Comparison of ENCODE assay signal across 1 fruit fly cellular context in genomic region chr3L:11348971-11349907, dm6.
A peak's percentile ranks its signal among the peaks of the same experiment; 100 is the strongest.
TF ChIP-seq lines count a peak whose summit lies in the region.

No protein-coding gene starts in this region.

TF ChIP-seq in whole organism, embryonic, 481 proteins besides CTCF, POLR2A, EP300 and RAD21 (continued from another document and continues in another):
- peak; percentile 18 for TF ChIP-seq CG8359 (GFP tag; optimal IDR thresholded peaks at IDR 0.05; lab: Kevin White, UChicago; ENCODE audit: borderline replicate concordance)
- TF ChIP-seq fd64A (GFP tag; optimal IDR thresholded peaks at IDR 0.05; lab: Kevin White, UChicago), result no peak
- peak; percentile 67 for TF ChIP-seq Xbp1 (GFP tag; optimal IDR thresholded peaks at IDR 0.05; lab: Kevin White, UChicago)
- no peak for TF ChIP-seq jumu (GFP tag; optimal IDR thresholded peaks at IDR 0.05; lab: Kevin White, UChicago)
- peak; percentile 97 for TF ChIP-seq so (GFP tag; IDR thresholded peaks at IDR 0.05; lab: Robert Waterston, UW)
- no peak for TF ChIP-seq maf-S (GFP tag; optimal IDR thresholded peaks at IDR 0.05; lab: Kevin White, UChicago)
- TF ChIP-seq zen2 (GFP tag; IDR thresholded peaks at IDR 0.05; lab: Robert Waterston, UW; ENCODE audit: partially characterized antibody), result no peak
- TF ChIP-seq CG4617 (GFP tag; optimal IDR thresholded peaks at IDR 0.05; lab: Kevin White, UChicago; ENCODE audit: borderline replicate concordance), result no peak
- peak; percentile 92 for TF ChIP-seq esg (GFP tag; conservative IDR thresholded peaks at IDR 0.05; lab: Robert Waterston, UW)
- TF ChIP-seq cad (GFP tag; optimal IDR thresholded peaks at IDR 0.05; lab: Kevin White, UChicago), result no peak
- TF ChIP-seq lbe (GFP tag; optimal IDR thresholded peaks at IDR 0.05; lab: Kevin White, UChicago), result peak; percentile 51
- no peak for TF ChIP-seq tx (GFP tag; optimal IDR thresholded peaks at IDR 0.05; lab: Kevin White, UChicago)
- peak; percentile 76 for TF ChIP-seq CG15601 (tag; optimal IDR thresholded peaks at IDR 0.05; lab: Kevin White, UChicago)
- no peak for TF ChIP-seq CG17186 (GFP tag; optimal IDR thresholded peaks at IDR 0.05; lab: Kevin White, UChicago)
- TF ChIP-seq CG1603 (tag; optimal IDR thresholded peaks at IDR 0.05; lab: Kevin White, UChicago), result no peak
- TF ChIP-seq CG4730 (GFP tag; IDR thresholded peaks at IDR 0.05; lab: Robert Waterston, UW), result peak; percentile 82
- peak; percentile 87 for TF ChIP-seq CG12104 (GFP tag; optimal IDR thresholded peaks at IDR 0.05; lab: Kevin White, UChicago)
- peak; percentile 80 for TF ChIP-seq zen (tag; optimal IDR thresholded peaks at IDR 0.05; lab: Kevin White, UChicago)
- no peak for TF ChIP-seq luna (GFP tag; optimal IDR thresholded peaks at IDR 0.05; lab: Kevin White, UChicago)
- peak; percentile 83 for TF ChIP-seq Med (GFP tag; lab: Kevin White, UChicago)
- TF ChIP-seq CG7839 (tag; optimal IDR thresholded peaks at IDR 0.05; lab: Kevin White, UChicago), result peak; percentile 90
- TF ChIP-seq Xrp1 (GFP tag; IDR thresholded peaks at IDR 0.05; lab: Robert Waterston, UW), result peak; percentile 89
- TF ChIP-seq CG6765 (GFP tag; optimal IDR thresholded peaks at IDR 0.05; lab: Kevin White, UChicago), result peak; percentile 84
- peak; percentile 96 for TF ChIP-seq PHDP (tag; optimal IDR thresholded peaks at IDR 0.05; lab: Kevin White, UChicago)
- no peak for TF ChIP-seq MESR4 (GFP tag; optimal IDR thresholded peaks at IDR 0.05; lab: Kevin White, UChicago)
- no peak for TF ChIP-seq bab2 (GFP tag; optimal IDR thresholded peaks at IDR 0.05; lab: Kevin White, UChicago)
- TF ChIP-seq CG10274 (GFP tag; optimal IDR thresholded peaks at IDR 0.05; lab: Kevin White, UChicago), result peak; percentile 58
- no peak for TF ChIP-seq Dfd (GFP tag; optimal IDR thresholded peaks at IDR 0.05; lab: Kevin White, UChicago)
- TF ChIP-seq hbn (GFP tag; IDR thresholded peaks at IDR 0.05; lab: Robert Waterston, UW; ENCODE audit: partially characterized antibody), result no peak
- peak; percentile 94 for TF ChIP-seq Oli (tag; optimal IDR thresholded peaks at IDR 0.05; lab: Kevin White, UChicago)
- peak; percentile 92 for TF ChIP-seq bcd (GFP tag; optimal IDR thresholded peaks at IDR 0.05; lab: Kevin White, UChicago)
- peak in 1 of 2 experiments; percentile 64 for TF ChIP-seq Hr78 (GFP tag; optimal IDR thresholded peaks at IDR 0.05; lab: Kevin White, UChicago)
- TF ChIP-seq aop (GFP tag; IDR thresholded peaks at IDR 0.05; lab: Robert Waterston, UW), result no peak
- TF ChIP-seq CG14710 (tag; optimal IDR thresholded peaks at IDR 0.05; lab: Kevin White, UChicago), result peak; percentile 65
- peak; percentile 80 for TF ChIP-seq CG10543 (GFP tag; optimal IDR thresholded peaks at IDR 0.05; lab: Kevin White, UChicago)
- TF ChIP-seq otp (GFP tag; IDR thresholded peaks at IDR 0.05; lab: Robert Waterston, UW), result peak; percentile 85
- peak; percentile 76 for TF ChIP-seq CG4328 (GFP tag; optimal IDR thresholded peaks at IDR 0.05; lab: Kevin White, UChicago)
- TF ChIP-seq CG7963 (GFP tag; IDR thresholded peaks at IDR 0.05; lab: Robert Waterston, UW; ENCODE audit: partially characterized antibody), result no peak
- no peak for TF ChIP-seq CG4854 (GFP tag; optimal IDR thresholded peaks at IDR 0.05; lab: Kevin White, UChicago)
- peak; percentile 96 for TF ChIP-seq CG12659 (GFP tag; optimal IDR thresholded peaks at IDR 0.05; lab: Kevin White, UChicago)
- TF ChIP-seq CG4820 (GFP tag; optimal IDR thresholded peaks at IDR 0.05; lab: Kevin White, UChicago), result peak; percentile 76
- peak; percentile 88 for TF ChIP-seq CG6854 (GFP tag; optimal IDR thresholded peaks at IDR 0.05; lab: Kevin White, UChicago)
- peak in 1 of 2 experiments; percentile 65 for TF ChIP-seq dpn (GFP tag; optimal IDR thresholded peaks at IDR 0.05; lab: Kevin White, UChicago)
- peak; percentile 87 for TF ChIP-seq CG9215 (GFP tag; IDR thresholded peaks at IDR 0.05; lab: Robert Waterston, UW)
- TF ChIP-seq schlank (tag; optimal IDR thresholded peaks at IDR 0.05; lab: Kevin White, UChicago), result no peak
- TF ChIP-seq mam (GFP tag; optimal IDR thresholded peaks at IDR 0.05; lab: Kevin White, UChicago), result no peak
- TF ChIP-seq CG31388 (GFP tag; optimal IDR thresholded peaks at IDR 0.05; lab: Kevin White, UChicago), result no peak
- no peak for TF ChIP-seq HmgD (GFP tag; optimal IDR thresholded peaks at IDR 0.05; lab: Kevin White, UChicago)
- TF ChIP-seq ewg (GFP tag; optimal IDR thresholded peaks at IDR 0.05; lab: Kevin White, UChicago), result peak; percentile 80
- no peak; the same call in 1 of the 2 replicates for TF ChIP-seq Gsc (GFP tag; IDR thresholded peaks at IDR 0.05; lab: Robert Waterston, UW)
- no peak for TF ChIP-seq btn (GFP tag; optimal IDR thresholded peaks at IDR 0.05; lab: Kevin White, UChicago)
- TF ChIP-seq CG17612 (GFP tag; IDR thresholded peaks at IDR 0.05; lab: Robert Waterston, UW), result peak; percentile 74
- TF ChIP-seq chm (GFP tag; IDR thresholded peaks at IDR 0.05; lab: Robert Waterston, UW), result peak; percentile 64
- TF ChIP-seq CG1832 (GFP tag; optimal IDR thresholded peaks at IDR 0.05; lab: Kevin White, UChicago), result no peak
- TF ChIP-seq cas (GFP tag; IDR thresholded peaks at IDR 0.05; lab: Robert Waterston, UW), result peak; percentile 80
- no peak for TF ChIP-seq Atf3 (GFP tag; optimal IDR thresholded peaks at IDR 0.05; lab: Kevin White, UChicago)
- TF ChIP-seq CG33557 (GFP tag; optimal IDR thresholded peaks at IDR 0.05; lab: Kevin White, UChicago), result peak; percentile 52
- no peak for TF ChIP-seq CG3163 (GFP tag; optimal IDR thresholded peaks at IDR 0.05; lab: Kevin White, UChicago)
- no peak for TF ChIP-seq CG14860 (GFP tag; IDR thresholded peaks at IDR 0.05; lab: Robert Waterston, UW; ENCODE audit: partially characterized antibody)
- TF ChIP-seq sug (tag; optimal IDR thresholded peaks at IDR 0.05; lab: Kevin White, UChicago), result peak; percentile 90
- 0 out of 2 replicates have a peak, but pooled peaks have one; percentile 35 for TF ChIP-seq Nf-YA (GFP tag; IDR thresholded peaks at IDR 0.05; lab: Robert Waterston, UW)
- peak; percentile 71 for TF ChIP-seq Taf1 (GFP tag; IDR thresholded peaks at IDR 0.05; lab: Robert Waterston, UW)
- TF ChIP-seq nau (GFP tag; optimal IDR thresholded peaks at IDR 0.05; lab: Kevin White, UChicago), result peak; percentile 43
- TF ChIP-seq NC2β (GFP tag; optimal IDR thresholded peaks at IDR 0.05; lab: Kevin White, UChicago), result no peak
- no peak for TF ChIP-seq pita (GFP tag; optimal IDR thresholded peaks at IDR 0.05; lab: Kevin White, UChicago)
- peak; percentile 39 for TF ChIP-seq CG18764 (GFP tag; optimal IDR thresholded peaks at IDR 0.05; lab: Kevin White, UChicago)
- TF ChIP-seq lmd (GFP tag; IDR thresholded peaks at IDR 0.05; lab: Robert Waterston, UW), result peak; percentile 87
- 0 out of 2 replicates have a peak, but pooled peaks have one; percentile 23 for TF ChIP-seq tna (GFP tag; IDR thresholded peaks at IDR 0.05; lab: Robert Waterston, UW; ENCODE audit: partially characterized antibody)
- no peak for TF ChIP-seq repo (GFP tag; optimal IDR thresholded peaks at IDR 0.05; lab: Kevin White, UChicago)
- peak; percentile 59 for TF ChIP-seq YL-1 (GFP tag; optimal IDR thresholded peaks at IDR 0.05; lab: Kevin White, UChicago)
- TF ChIP-seq CG4424 (GFP tag; optimal IDR thresholded peaks at IDR 0.05; lab: Kevin White, UChicago), result peak; percentile 76
- TF ChIP-seq CG34224 (GFP tag; IDR thresholded peaks at IDR 0.05; lab: Robert Waterston, UW; ENCODE audit: partially characterized antibody), result no peak
- TF ChIP-seq CG13424 (tag; optimal IDR thresholded peaks at IDR 0.05; lab: Kevin White, UChicago), result peak; percentile 96
- peak; percentile 91 for TF ChIP-seq grn (GFP tag; optimal IDR thresholded peaks at IDR 0.05; lab: Kevin White, UChicago)
- TF ChIP-seq sr (GFP tag; IDR thresholded peaks at IDR 0.05; lab: Robert Waterston, UW), result peak; percentile 93
- no peak for TF ChIP-seq Camta (GFP tag; optimal IDR thresholded peaks at IDR 0.05; lab: Kevin White, UChicago)
- TF ChIP-seq Sry-β (GFP tag; optimal IDR thresholded peaks at IDR 0.05; lab: Kevin White, UChicago), result no peak
- TF ChIP-seq cato (GFP tag; optimal IDR thresholded peaks at IDR 0.05; lab: Kevin White, UChicago; ENCODE audit: borderline replicate concordance), result no peak
- TF ChIP-seq HHEX (GFP tag; optimal IDR thresholded peaks at IDR 0.05; lab: Kevin White, UChicago), result peak; percentile 85
- peak; percentile 49; the same call in 1 of the 2 replicates for TF ChIP-seq ham (GFP tag; IDR thresholded peaks at IDR 0.05; lab: Robert Waterston, UW)
- no peak for TF ChIP-seq CG12071 (GFP tag; optimal IDR thresholded peaks at IDR 0.05; lab: Kevin White, UChicago)
- no peak for TF ChIP-seq CG11398 (GFP tag; optimal IDR thresholded peaks at IDR 0.05; lab: Kevin White, UChicago)
- peak; percentile 77 for TF ChIP-seq CG1233 (GFP tag; optimal IDR thresholded peaks at IDR 0.05; lab: Kevin White, UChicago)
- peak; percentile 78 for TF ChIP-seq CrebB (tag; optimal IDR thresholded peaks at IDR 0.05; lab: Kevin White, UChicago)
- peak; percentile 92 for TF ChIP-seq Ptx1 (GFP tag; IDR thresholded peaks at IDR 0.05; lab: Robert Waterston, UW)
- TF ChIP-seq cg (GFP tag; optimal IDR thresholded peaks at IDR 0.05; lab: Kevin White, UChicago), result no peak
- TF ChIP-seq wdn (GFP tag; IDR thresholded peaks at IDR 0.05; lab: Robert Waterston, UW), result peak; percentile 78
- no peak for TF ChIP-seq Myb (GFP tag; optimal IDR thresholded peaks at IDR 0.05; lab: Kevin White, UChicago)
- peak; percentile 91 for TF ChIP-seq CG12769 (tag; optimal IDR thresholded peaks at IDR 0.05; lab: Kevin White, UChicago)
- TF ChIP-seq Sox102F (GFP tag; optimal IDR thresholded peaks at IDR 0.05; lab: Kevin White, UChicago), result peak; percentile 95
- TF ChIP-seq ap (GFP tag; IDR thresholded peaks at IDR 0.05; lab: Robert Waterston, UW), result peak; percentile 88
- TF ChIP-seq oc (tag; optimal IDR thresholded peaks at IDR 0.05; lab: Kevin White, UChicago), result peak; percentile 94
- no peak for TF ChIP-seq D (optimal IDR thresholded peaks at IDR 0.05; lab: Kevin White, UChicago)
- peak; percentile 63 for TF ChIP-seq D (GFP tag; optimal IDR thresholded peaks at IDR 0.05; lab: Kevin White, UChicago)
- peak; percentile 91 for TF ChIP-seq Hmr (GFP tag; optimal IDR thresholded peaks at IDR 0.05; lab: Kevin White, UChicago)
- no peak for TF ChIP-seq yki (optimal IDR thresholded peaks at IDR 0.05; lab: Kevin White, UChicago)
- TF ChIP-seq B-H1 (GFP tag; IDR thresholded peaks at IDR 0.05; lab: Robert Waterston, UW), result peak; percentile 87
- peak; percentile 81 for TF ChIP-seq CG30431 (GFP tag; optimal IDR thresholded peaks at IDR 0.05; lab: Kevin White, UChicago)
- peak; percentile 81 for TF ChIP-seq CG17829 (tag; optimal IDR thresholded peaks at IDR 0.05; lab: Kevin White, UChicago)
- TF ChIP-seq HLH3B (GFP tag; IDR thresholded peaks at IDR 0.05; lab: Robert Waterston, UW), result peak; percentile 92
- TF ChIP-seq Lhr (GFP tag; optimal IDR thresholded peaks at IDR 0.05; lab: Kevin White, UChicago), result peak; percentile 34
- peak; percentile 80 for TF ChIP-seq CG10979 (tag; optimal IDR thresholded peaks at IDR 0.05; lab: Kevin White, UChicago)
- TF ChIP-seq CG10654 (GFP tag; optimal IDR thresholded peaks at IDR 0.05; lab: Kevin White, UChicago), result peak; percentile 60
- no peak for TF ChIP-seq bigmax (GFP tag; optimal IDR thresholded peaks at IDR 0.05; lab: Kevin White, UChicago)
- TF ChIP-seq CG9437 (GFP tag; optimal IDR thresholded peaks at IDR 0.05; lab: Kevin White, UChicago), result peak; percentile 85
- peak; percentile 72 for TF ChIP-seq CG4404 (GFP tag; IDR thresholded peaks at IDR 0.05; lab: Robert Waterston, UW)
- peak; percentile 33 for TF ChIP-seq pho (GFP tag; optimal IDR thresholded peaks at IDR 0.05; lab: Kevin White, UChicago)
- peak; percentile 16 for TF ChIP-seq CG8290 (GFP tag; optimal IDR thresholded peaks at IDR 0.05; lab: Kevin White, UChicago)
- TF ChIP-seq CG8290 (tag; optimal IDR thresholded peaks at IDR 0.05; lab: Kevin White, UChicago), result peak in 1 of 2 experiments; percentile 82
- peak; percentile 66; the same call in 2 of the 3 replicates for TF ChIP-seq CG11456 (GFP tag; IDR thresholded peaks at IDR 0.05; lab: Robert Waterston, UW)
- TF ChIP-seq da (GFP tag; optimal IDR thresholded peaks at IDR 0.05; lab: Kevin White, UChicago), result no peak
- no peak for TF ChIP-seq Hmx (GFP tag; optimal IDR thresholded peaks at IDR 0.05; lab: Kevin White, UChicago)
- TF ChIP-seq Ravus (GFP tag; IDR thresholded peaks at IDR 0.05; lab: Robert Waterston, UW), result peak; percentile 73
- TF ChIP-seq HLH4C (GFP tag; IDR thresholded peaks at IDR 0.05; lab: Robert Waterston, UW; ENCODE audit: partially characterized antibody), result no peak
- TF ChIP-seq tup (GFP tag; optimal IDR thresholded peaks at IDR 0.05; lab: Kevin White, UChicago), result no peak
- TF ChIP-seq CG11723 (GFP tag; optimal IDR thresholded peaks at IDR 0.05; lab: Kevin White, UChicago), result peak; percentile 81
- TF ChIP-seq ind (GFP tag; optimal IDR thresholded peaks at IDR 0.05; lab: Kevin White, UChicago), result peak; percentile 70
- peak; percentile 71 for TF ChIP-seq CG7271 (tag; optimal IDR thresholded peaks at IDR 0.05; lab: Kevin White, UChicago)
- TF ChIP-seq CG10209 (GFP tag; optimal IDR thresholded peaks at IDR 0.05; lab: Kevin White, UChicago), result peak; percentile 93
- no peak for TF ChIP-seq CG12744 (GFP tag; optimal IDR thresholded peaks at IDR 0.05; lab: Kevin White, UChicago)
- no peak for TF ChIP-seq CG12236 (GFP tag; optimal IDR thresholded peaks at IDR 0.05; lab: Kevin White, UChicago)
- no peak for TF ChIP-seq CG2129 (GFP tag; IDR thresholded peaks at IDR 0.05; lab: Robert Waterston, UW; ENCODE audit: partially characterized antibody)
- no peak for TF ChIP-seq CG34376 (GFP tag; optimal IDR thresholded peaks at IDR 0.05; lab: Kevin White, UChicago)
- TF ChIP-seq Hr39 (optimal IDR thresholded peaks at IDR 0.05; lab: Kevin White, UChicago), result no peak
- TF ChIP-seq CG18619 (GFP tag; optimal IDR thresholded peaks at IDR 0.05; lab: Kevin White, UChicago), result peak; percentile 90
- peak; percentile 65; the same call in 1 of the 3 replicates for TF ChIP-seq CG6175 (GFP tag; IDR thresholded peaks at IDR 0.05; lab: Robert Waterston, UW)
- peak; percentile 82 for TF ChIP-seq caup (GFP tag; optimal IDR thresholded peaks at IDR 0.05; lab: Kevin White, UChicago; ENCODE audit: severe bottlenecking)
- TF ChIP-seq Rfx (GFP tag; IDR thresholded peaks at IDR 0.05; lab: Robert Waterston, UW), result peak; percentile 91
- peak; percentile 96 for TF ChIP-seq CG12391 (tag; optimal IDR thresholded peaks at IDR 0.05; lab: Kevin White, UChicago)
- no peak for TF ChIP-seq ftz-f1 (GFP tag; optimal IDR thresholded peaks at IDR 0.05; lab: Kevin White, UChicago)
- TF ChIP-seq emc (GFP tag; optimal IDR thresholded peaks at IDR 0.05; lab: Kevin White, UChicago), result no peak
- TF ChIP-seq Atf-2 (GFP tag; optimal IDR thresholded peaks at IDR 0.05; lab: Kevin White, UChicago), result no peak
